Worm (Caenorhabditis elegans): Measurements from ENCODE around the gene T14G8.2.

Gene T14G8.2

DNA sequence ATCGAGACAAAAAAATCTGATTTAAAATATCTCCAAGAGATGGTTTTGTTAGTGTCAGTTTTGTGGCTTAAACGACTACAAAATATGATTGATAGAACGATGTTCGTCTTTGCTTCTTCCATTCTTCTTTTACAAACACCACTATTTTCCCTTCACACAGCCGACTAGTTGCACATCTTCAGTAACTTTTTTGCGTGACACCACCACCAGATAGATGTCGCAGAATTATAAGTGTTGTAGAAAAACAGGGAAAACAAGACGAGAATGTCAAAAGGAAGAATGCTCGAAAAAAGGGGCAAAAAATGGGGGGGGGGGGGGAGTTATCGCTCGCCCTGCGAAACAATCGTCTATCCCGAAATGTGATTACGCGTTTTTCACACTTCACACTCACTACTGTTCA is 31.0 kb upstream of the T14G8.2 start:
- TF ChIP-seq pes-1 (GFP tag; IDR thresholded peaks at IDR 0.05) (no peak), hnd-1 (tag; optimal IDR thresholded peaks at IDR 0.05) (no peak), hmbx-1 (tag; optimal IDR thresholded peaks at IDR 0.05) (no peak), tbx-11 (GFP tag; IDR thresholded peaks at IDR 0.05) (no peak), sea-1 (GFP tag; conservative IDR thresholded peaks at IDR 0.05) (no peak)

- TF ChIP-seq tbx-11 (GFP tag; IDR thresholded peaks at IDR 0.05) (no peak), ceh-36 (tag; optimal IDR thresholded peaks at IDR 0.05) (no peak), aly-1 (tag; optimal IDR thresholded peaks at IDR 0.05) (no peak), F13C5.2 (tag; optimal IDR thresholded peaks at IDR 0.05) (no peak), sea-1 (GFP tag; conservative IDR thresholded peaks at IDR 0.05) (no peak), scrt-1 (GFP tag; IDR thresholded peaks at IDR 0.05) (no peak), hmg-4 (GFP tag; optimal IDR thresholded peaks at IDR 0.05) (no peak), hnd-1 (tag; optimal IDR thresholded peaks at IDR 0.05) (no peak), tra-4 (tag; optimal IDR thresholded peaks at IDR 0.05) (no peak), tbx-37 (GFP tag; conservative IDR thresholded peaks at IDR 0.05) (no peak), flt-1 (GFP tag; IDR thresholded peaks at IDR 0.05) (no peak), hmbx-1 (tag; optimal IDR thresholded peaks at IDR 0.05) (no peak), ets-7 (tag; optimal IDR thresholded peaks at IDR 0.05) (no peak), ama-1 (optimal IDR thresholded peaks at IDR 0.05) (no peak)
Measured at ce11 chrX:12827741-12828408, 29.9 kb upstream of the T14G8.2 start.

DNA sequence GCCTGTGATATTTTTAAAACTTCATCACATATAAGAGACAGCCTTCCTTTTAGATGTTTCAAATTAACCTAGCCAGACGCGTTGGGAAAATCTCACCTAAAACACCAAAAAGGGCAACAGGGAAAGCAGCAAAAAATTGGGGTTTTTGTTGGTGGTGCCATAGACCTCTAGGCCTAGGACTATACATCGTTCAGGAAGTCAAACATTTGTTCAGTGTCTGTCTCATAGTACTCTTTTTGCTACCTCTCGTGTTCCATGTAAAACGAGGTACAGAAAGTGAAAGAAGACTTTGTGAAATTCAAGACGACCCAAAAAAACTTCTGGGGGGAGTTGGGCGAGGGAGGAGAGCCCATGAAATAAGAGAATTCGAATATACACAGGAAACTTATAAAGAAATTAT is 28.7 kb upstream of the T14G8.2 start:
- TF ChIP-seq ceh-36 (tag; optimal IDR thresholded peaks at IDR 0.05), result no peak
- no peak for TF ChIP-seq hnd-1 (tag; optimal IDR thresholded peaks at IDR 0.05)
- TF ChIP-seq B0310.2 (tag; optimal IDR thresholded peaks at IDR 0.05), result no peak
- TF ChIP-seq tbx-11 (GFP tag; IDR thresholded peaks at IDR 0.05), result no peak
- TF ChIP-seq tbx-37 (GFP tag; conservative IDR thresholded peaks at IDR 0.05), result no peak
- no peak for TF ChIP-seq hmbx-1 (tag; optimal IDR thresholded peaks at IDR 0.05)
- TF ChIP-seq hmg-4 (GFP tag; optimal IDR thresholded peaks at IDR 0.05), result no peak
- TF ChIP-seq aly-1 (tag; optimal IDR thresholded peaks at IDR 0.05), result no peak
- TF ChIP-seq sea-1 (GFP tag; conservative IDR thresholded peaks at IDR 0.05), result no peak
- TF ChIP-seq scrt-1 (GFP tag; IDR thresholded peaks at IDR 0.05), result no peak
- TF ChIP-seq ama-1 (optimal IDR thresholded peaks at IDR 0.05), result no peak
- no peak for TF ChIP-seq tra-4 (tag; optimal IDR thresholded peaks at IDR 0.05)
- TF ChIP-seq pes-1 (GFP tag; IDR thresholded peaks at IDR 0.05), result no peak

DNA sequence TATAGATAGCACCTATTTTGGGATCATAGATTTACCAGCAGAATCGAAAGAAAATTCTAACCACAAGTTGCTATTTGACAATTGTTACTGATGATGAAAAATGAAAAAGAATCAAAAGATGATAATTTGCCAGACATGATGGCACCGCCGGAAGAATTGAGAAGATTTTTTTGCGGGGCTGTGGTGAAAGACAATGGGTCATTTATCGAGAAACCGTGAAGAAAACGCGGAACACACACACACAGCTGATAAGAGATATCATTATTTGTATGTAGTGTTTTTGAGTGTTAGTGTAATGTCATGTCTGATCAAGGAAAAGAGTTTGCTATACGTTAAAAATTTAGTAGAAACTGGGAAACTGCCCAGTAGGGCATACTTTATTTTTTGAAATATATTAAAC is 23.0 kb upstream of the T14G8.2 start:
- TF ChIP-seq ceh-36 (tag; optimal IDR thresholded peaks at IDR 0.05), result no peak
- no peak for TF ChIP-seq B0310.2 (tag; optimal IDR thresholded peaks at IDR 0.05)
- no peak for TF ChIP-seq sea-1 (GFP tag; conservative IDR thresholded peaks at IDR 0.05)
- no peak for TF ChIP-seq tbx-11 (GFP tag; IDR thresholded peaks at IDR 0.05)
- no peak for TF ChIP-seq hnd-1 (tag; optimal IDR thresholded peaks at IDR 0.05)

DNA sequence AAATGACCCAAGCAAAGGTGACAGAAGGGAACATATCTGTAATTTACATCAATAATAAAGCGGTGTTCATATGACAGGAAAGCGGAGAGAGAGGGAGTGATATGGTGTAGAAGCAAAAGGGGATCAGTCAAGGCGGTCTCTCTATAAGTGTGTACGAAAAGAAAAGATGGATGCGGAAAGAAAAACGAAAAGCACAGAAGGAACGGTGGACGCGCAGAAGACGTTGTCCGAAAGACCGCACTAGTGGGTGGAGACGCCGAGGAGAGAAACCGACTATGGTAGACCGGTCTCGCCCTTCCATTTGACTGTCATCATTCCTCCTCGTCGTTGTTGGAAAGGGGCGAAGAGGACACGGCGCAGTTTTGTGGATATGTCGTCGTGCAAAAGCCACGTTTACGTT is 14.8 kb upstream of the T14G8.2 start, which contains the start of gene C52G5.2:
Gene C52G5.2 (plus strand): TSS at position 301 of the 400 bp plus-strand sequence.
- TF ChIP-seq ceh-13 (GFP tag; optimal IDR thresholded peaks at IDR 0.05) (no peak), tbx-11 (GFP tag; IDR thresholded peaks at IDR 0.05) (no peak)

DNA sequence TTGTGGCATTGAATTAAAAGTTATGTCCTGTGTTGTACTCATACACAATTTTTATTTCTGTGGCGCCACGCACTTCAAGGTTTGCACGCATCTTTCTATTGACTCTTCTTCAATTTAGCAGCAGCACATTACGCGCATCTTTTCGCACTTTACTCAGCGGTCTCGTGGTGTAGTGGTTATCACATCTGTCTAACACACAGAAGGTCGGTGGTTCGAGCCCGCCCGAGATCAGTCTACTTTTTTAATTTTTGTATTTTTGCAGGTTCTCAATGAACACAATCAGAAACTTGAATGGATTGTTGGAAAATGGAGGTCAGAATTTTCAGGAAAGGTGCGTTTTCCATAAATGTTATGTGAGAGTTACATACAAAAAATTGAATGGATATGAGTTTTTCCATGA is 14.3 kb upstream of the T14G8.2 start:
- no peak for TF ChIP-seq hnd-1 (tag; optimal IDR thresholded peaks at IDR 0.05)
- TF ChIP-seq scrt-1 (GFP tag; IDR thresholded peaks at IDR 0.05), result peak; percentile 61
- peak; percentile 78 for TF ChIP-seq flt-1 (GFP tag; IDR thresholded peaks at IDR 0.05)
- TF ChIP-seq pes-1 (GFP tag; IDR thresholded peaks at IDR 0.05), result peak; percentile 86
- peak; percentile 53 for TF ChIP-seq ceh-13 (GFP tag; optimal IDR thresholded peaks at IDR 0.05)
- peak; percentile 46 for TF ChIP-seq ceh-36 (tag; optimal IDR thresholded peaks at IDR 0.05)
- no peak for TF ChIP-seq aly-1 (tag; optimal IDR thresholded peaks at IDR 0.05)
- peak; percentile 1 for TF ChIP-seq hmbx-1 (tag; optimal IDR thresholded peaks at IDR 0.05)
- TF ChIP-seq ets-7 (tag; optimal IDR thresholded peaks at IDR 0.05), result no peak
- TF ChIP-seq ama-1 (optimal IDR thresholded peaks at IDR 0.05), result no peak
- TF ChIP-seq F13C5.2 (tag; optimal IDR thresholded peaks at IDR 0.05), result peak; percentile 1
- TF ChIP-seq tbx-37 (GFP tag; conservative IDR thresholded peaks at IDR 0.05), result peak; percentile 55
- TF ChIP-seq tra-4 (tag; optimal IDR thresholded peaks at IDR 0.05), result no peak
- peak; percentile 70; the same call in 1 of the 2 replicates for TF ChIP-seq sea-1 (GFP tag; conservative IDR thresholded peaks at IDR 0.05)
- no peak for TF ChIP-seq B0310.2 (tag; optimal IDR thresholded peaks at IDR 0.05)
- peak; percentile 54 for TF ChIP-seq hmg-4 (GFP tag; optimal IDR thresholded peaks at IDR 0.05)
- TF ChIP-seq tbx-11 (GFP tag; IDR thresholded peaks at IDR 0.05), result peak; percentile 63; the same call in 1 of the 2 replicates

ce11 chrX:12844170-12844569 is 13.6 kb upstream of the T14G8.2 start:
- TF ChIP-seq hmg-4 (GFP tag; optimal IDR thresholded peaks at IDR 0.05), result no peak
- no peak for TF ChIP-seq sea-1 (GFP tag; conservative IDR thresholded peaks at IDR 0.05)
- TF ChIP-seq aly-1 (tag; optimal IDR thresholded peaks at IDR 0.05), result no peak
- TF ChIP-seq hnd-1 (tag; optimal IDR thresholded peaks at IDR 0.05), result no peak
- no peak for TF ChIP-seq tbx-11 (GFP tag; IDR thresholded peaks at IDR 0.05)
- TF ChIP-seq tbx-37 (GFP tag; conservative IDR thresholded peaks at IDR 0.05), result no peak
- no peak for TF ChIP-seq tra-4 (tag; optimal IDR thresholded peaks at IDR 0.05)
- TF ChIP-seq B0310.2 (tag; optimal IDR thresholded peaks at IDR 0.05), result no peak
- TF ChIP-seq F13C5.2 (tag; optimal IDR thresholded peaks at IDR 0.05), result no peak

ce11 chrX:12846043-12846442 is 11.8 kb upstream of the T14G8.2 start, which contains the start of gene C52G5.3:
TSS of gene C52G5.3 (minus strand) at chrX:12846143.
- TF ChIP-seq flt-1 (GFP tag; IDR thresholded peaks at IDR 0.05), result no peak
- TF ChIP-seq B0310.2 (tag; optimal IDR thresholded peaks at IDR 0.05), result no peak
- peak; percentile 49 for TF ChIP-seq ama-1 (optimal IDR thresholded peaks at IDR 0.05)
